Worm (Caenorhabditis elegans): ENCODE results near the gene cut-6.

DNA sequence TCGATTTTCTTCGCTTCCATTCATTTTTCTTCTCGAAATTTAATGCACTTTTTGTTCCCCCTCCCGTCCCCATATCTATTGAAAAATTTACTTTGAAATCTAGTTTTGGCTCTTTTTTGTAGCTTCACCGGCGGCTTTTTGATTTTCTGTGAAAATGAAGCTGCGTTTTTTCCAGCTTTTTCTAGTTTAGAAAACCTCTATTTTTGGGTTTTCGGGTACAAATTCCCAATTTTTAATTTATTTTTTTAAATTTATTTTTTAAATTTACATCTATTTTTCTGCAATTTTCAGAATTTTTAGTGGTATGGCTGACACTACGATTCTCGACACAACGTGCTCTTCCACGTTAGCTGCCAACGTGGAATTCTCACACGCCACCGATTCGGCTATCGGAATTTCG lies 35.9 kb downstream of the cut-6 start, which contains the start of gene strd-1:
- TF ChIP-seq lin-15B (tag; optimal IDR thresholded peaks at IDR 0.05): no peak
- TF ChIP-seq elt-3 (tag; optimal IDR thresholded peaks at IDR 0.05): no peak
- TF ChIP-seq tlp-1 (tag; optimal IDR thresholded peaks at IDR 0.05): no peak
- TF ChIP-seq fos-1 (tag; optimal IDR thresholded peaks at IDR 0.05): no peak
- no peak for TF ChIP-seq zag-1 (tag; optimal IDR thresholded peaks at IDR 0.05)
- no peak for TF ChIP-seq alr-1 (tag; optimal IDR thresholded peaks at IDR 0.05; ENCODE audit: borderline replicate concordance)
- TF ChIP-seq nhr-77 (tag; optimal IDR thresholded peaks at IDR 0.05): no peak
- no peak for TF ChIP-seq ama-1 (optimal IDR thresholded peaks at IDR 0.05)
- TF ChIP-seq mdl-1 (tag; optimal IDR thresholded peaks at IDR 0.05): no peak
- TF ChIP-seq rnt-1 (tag; optimal IDR thresholded peaks at IDR 0.05): no peak
- TF ChIP-seq unc-62 (GFP tag; optimal IDR thresholded peaks at IDR 0.05): no peak
- no peak for TF ChIP-seq nhr-11 (tag; optimal IDR thresholded peaks at IDR 0.05)
- no peak for TF ChIP-seq nhr-237 (tag; optimal IDR thresholded peaks at IDR 0.05)
